Worm (Caenorhabditis elegans): ENCODE measurements around the gene C53A5.13.

DNA sequence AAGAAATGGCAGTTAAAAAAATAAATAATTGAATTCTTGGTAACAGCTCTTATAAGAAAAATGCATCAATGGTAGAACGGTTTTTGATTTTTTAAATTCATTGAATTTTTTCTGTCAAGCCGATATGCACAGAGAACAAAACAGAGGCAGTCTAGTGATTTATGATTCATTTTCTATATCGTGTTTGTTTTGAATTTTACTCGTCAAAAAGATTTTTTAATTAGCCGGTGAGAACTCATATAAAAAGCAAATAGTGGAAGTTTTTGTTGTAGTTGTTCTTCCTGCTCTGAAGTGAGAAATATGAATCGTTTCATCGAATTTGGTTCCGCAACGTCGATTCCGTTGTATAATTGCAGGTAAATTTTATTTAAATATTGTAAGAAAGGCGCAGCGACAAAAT is 12.6 kb downstream of the C53A5.13 start, which contains the start of gene srt-32:
- no peak for TF ChIP-seq egl-27 (tag; optimal IDR thresholded peaks at IDR 0.05)
- no peak for TF ChIP-seq ama-1 (optimal IDR thresholded peaks at IDR 0.05)
- no peak for TF ChIP-seq alr-1 (tag; optimal IDR thresholded peaks at IDR 0.05)
- no peak for TF ChIP-seq elt-1 (tag; optimal IDR thresholded peaks at IDR 0.05)
- no peak for TF ChIP-seq nhr-77 (tag; optimal IDR thresholded peaks at IDR 0.05)
- no peak for TF ChIP-seq nhr-237 (tag; optimal IDR thresholded peaks at IDR 0.05)
- TF ChIP-seq elt-3 (tag; optimal IDR thresholded peaks at IDR 0.05): no peak

Data from whole organism, L2 larva.